Worm (Caenorhabditis elegans) whole organism, young adult: Measurements from ENCODE around the gene got-2.2.

Source experiments
- B0019.2 ChIP-seq: fragments of 200-800 bp; sonication (Bioruptor generic); conservative IDR thresholded peaks from 2 replicates; pipeline ENCODE4 v1.3.6; 2022; ENCODE audit warnings: missing genetic modification reagents, missing genetic modification characterization, missing compliant biosample characterization
- B0336.3 ChIP-seq: fragments of 200-800 bp; sonication (Bioruptor generic); IDR thresholded peaks from 2 replicates; pipeline ENCODE4 v1.3.6; 2022; ENCODE audit warnings: missing genetic modification characterization, missing compliant biosample characterization
- C06A6.2 ChIP-seq: fragments of 200-800 bp; sonication (Bioruptor generic); conservative IDR thresholded peaks from 2 replicates; pipeline ENCODE4 v1.3.6; 2022; ENCODE audit warnings: missing genetic modification characterization, missing compliant biosample characterization
- C17E4.6 ChIP-seq: fragments of 200-800 bp; sonication (Bioruptor generic); IDR thresholded peaks from 2 replicates; pipeline ENCODE4 v1.3.6; 2022; ENCODE audit warnings: missing genetic modification reagents, missing genetic modification characterization, missing compliant biosample characterization
- F23B12.7 ChIP-seq: sonication (generic microtip); optimal IDR thresholded peaks from 2 replicates; lab custom pipeline; 2017; ENCODE audit warnings: missing genetic modification characterization, mild to moderate bottlenecking, missing compliant biosample characterization, antibody characterized with exemption, moderate library complexity; ENCODE audit not compliant: insufficient read depth
- F37B4.10 ChIP-seq: fragments of 200-800 bp; sonication (Bioruptor generic); IDR thresholded peaks from 2 replicates; pipeline ENCODE4 v1.3.6; 2022; ENCODE audit warnings: missing genetic modification characterization, missing compliant biosample characterization
- F57C9.4 ChIP-seq: sonication (generic microtip); optimal IDR thresholded peaks from 2 replicates; lab custom pipeline; 2017; ENCODE audit warnings: mild to moderate bottlenecking, missing genetic modification characterization, missing compliant biosample characterization
- Y53F4B.3 ChIP-seq: fragments of 200-800 bp; sonication (Bioruptor generic); IDR thresholded peaks from 2 replicates; pipeline ENCODE4 v1.3.6; 2022; ENCODE audit warnings: missing genetic modification reagents, missing genetic modification characterization, missing compliant biosample characterization
- Y53G8AR.9 ChIP-seq: fragments of 200-800 bp; sonication (Bioruptor generic); conservative IDR thresholded peaks from 2 replicates; pipeline ENCODE4 v1.3.6; 2022; ENCODE audit warnings: missing genetic modification reagents, missing genetic modification characterization, missing compliant biosample characterization
- Y56A3A.18 ChIP-seq: fragments of 200-800 bp; sonication (Bioruptor generic); IDR thresholded peaks from 2 replicates; pipeline ENCODE4 v1.3.6; 2022; ENCODE audit warnings: missing genetic modification reagents, missing genetic modification characterization, missing compliant biosample characterization
- Y67H2A.10 ChIP-seq: fragments of 200-800 bp; sonication (Bioruptor generic); conservative IDR thresholded peaks from 2 replicates; pipeline ENCODE4 v1.3.6; 2022; ENCODE audit warnings: missing genetic modification reagents, missing genetic modification characterization, missing compliant biosample characterization
- ZK185.1 ChIP-seq: sonication (generic microtip); optimal IDR thresholded peaks from 2 replicates; lab custom pipeline; 2016; ENCODE audit warnings: mild to moderate bottlenecking, missing genetic modification characterization, missing compliant biosample characterization; ENCODE audit not compliant: poor library complexity, severe bottlenecking
- ama-1 ChIP-seq, 3 experiments: fragments of 150-350 bp in 1 of 3; sonication (generic microtip) in 2 of 3; optimal IDR thresholded peaks; 2 replicates each; lab custom pipeline; 2014 to 2018; ENCODE audit warnings: missing biosample characterization in 2 of 3, missing genetic modification characterization in 2 of 3, missing genetic modification reagents in 2 of 3
- athp-1 ChIP-seq: sonication (generic microtip); optimal IDR thresholded peaks from 2 replicates; lab custom pipeline; 2017; ENCODE audit warnings: mild to moderate bottlenecking, missing genetic modification characterization, missing compliant biosample characterization
- attf-5 ChIP-seq: fragments of 200-800 bp; sonication (Bioruptor generic); optimal IDR thresholded peaks from 2 replicates; lab custom pipeline; 2018; ENCODE audit warnings: mild to moderate bottlenecking, missing genetic modification characterization, missing compliant biosample characterization
- bed-1 ChIP-seq: fragments of 200-800 bp; sonication (Bioruptor generic); IDR thresholded peaks from 2 replicates; pipeline ENCODE4 v1.3.6; 2022; ENCODE audit warnings: missing genetic modification reagents, missing genetic modification characterization, missing compliant biosample characterization
- cebp-1 ChIP-seq, 2 experiments: fragments of 200-800 bp in 1 of 2; sonication (Bioruptor generic) in 1 of 2; sonication (generic microtip) in 1 of 2; IDR thresholded peaks in 1 of 2; optimal IDR thresholded peaks in 1 of 2; 2 replicates each; pipeline versions ENCODE4 v1.3.6 to Lab custom; 2017 to 2022; ENCODE audit warnings: missing compliant biosample characterization in 2 of 2, missing genetic modification characterization in 2 of 2, mild to moderate bottlenecking in 1 of 2, missing genetic modification reagents in 1 of 2, moderate library complexity in 1 of 2
- ceh-100 ChIP-seq: fragments of 200-800 bp; sonication (Bioruptor generic); IDR thresholded peaks from 2 replicates; pipeline ENCODE4 v1.3.6; 2022; ENCODE audit warnings: missing genetic modification reagents, missing genetic modification characterization, missing compliant biosample characterization
- ceh-40 ChIP-seq: fragments of 200-800 bp; sonication (Bioruptor generic); IDR thresholded peaks from 2 replicates; pipeline ENCODE4 v1.3.6; 2022; ENCODE audit warnings: missing genetic modification characterization, missing compliant biosample characterization
- ceh-91 ChIP-seq: fragments of 200-800 bp; sonication (Bioruptor generic); IDR thresholded peaks from 2 replicates; pipeline ENCODE4 v1.3.6; 2022; ENCODE audit warnings: missing genetic modification reagents, missing genetic modification characterization, missing compliant biosample characterization
- chd-7 ChIP-seq: sonication (generic microtip); optimal IDR thresholded peaks from 2 replicates; lab custom pipeline; 2016; ENCODE audit warnings: mild to moderate bottlenecking, missing genetic modification characterization, moderate library complexity, missing compliant biosample characterization
- dpl-1 ChIP-seq: fragments of 150-350 bp; optimal IDR thresholded peaks from 2 replicates; lab custom pipeline; 2014; ENCODE audit warnings: missing biosample characterization, missing genetic modification reagents, missing genetic modification characterization
- egl-44 ChIP-seq: fragments of 200-800 bp; sonication (Bioruptor generic); IDR thresholded peaks from 2 replicates; pipeline ENCODE4 v1.3.6; 2022; ENCODE audit warnings: missing genetic modification reagents, missing genetic modification characterization, missing compliant biosample characterization
- gei-17 ChIP-seq: fragments of 200-800 bp; sonication (Bioruptor generic); optimal IDR thresholded peaks from 2 replicates; lab custom pipeline; 2018; ENCODE audit warnings: mild to moderate bottlenecking, missing genetic modification characterization, missing compliant biosample characterization
- hlh-26 ChIP-seq: fragments of 200-800 bp; sonication (Bioruptor generic); conservative IDR thresholded peaks from 2 replicates; pipeline ENCODE4 v1.3.6; 2022; ENCODE audit warnings: missing genetic modification reagents, missing genetic modification characterization, missing compliant biosample characterization
- hrde-1 ChIP-seq: sonication (generic microtip); optimal IDR thresholded peaks from 2 replicates; lab custom pipeline; 2016; ENCODE audit warnings: missing genetic modification characterization, mild to moderate bottlenecking, missing compliant biosample characterization, moderate library complexity, missing genotype, missing genetic modification reagents, borderline replicate concordance
- hsf-1 ChIP-seq: fragments of 200-800 bp; sonication (Bioruptor generic); IDR thresholded peaks from 2 replicates; pipeline ENCODE4 v1.3.6; 2022; ENCODE audit warnings: missing genetic modification reagents, missing genetic modification characterization, missing compliant biosample characterization
- let-607 ChIP-seq, 2 experiments: fragments of 200-800 bp in 1 of 2; sonication (Bioruptor generic) in 1 of 2; sonication (generic microtip) in 1 of 2; optimal IDR thresholded peaks; 2 replicates each; lab custom pipeline; 2016 to 2018; ENCODE audit warnings: mild to moderate bottlenecking in 2 of 2, missing compliant biosample characterization in 2 of 2, missing genetic modification characterization in 2 of 2, moderate library complexity in 2 of 2, missing genotype in 1 of 2
- madf-3 ChIP-seq: fragments of 200-800 bp; sonication (Bioruptor generic); IDR thresholded peaks from 2 replicates; pipeline ENCODE4 v1.3.6; 2022; ENCODE audit warnings: missing genetic modification reagents, missing genetic modification characterization, missing compliant biosample characterization
- madf-8 ChIP-seq: fragments of 200-800 bp; sonication (Bioruptor generic); conservative IDR thresholded peaks from 2 replicates; pipeline ENCODE4 v1.3.6; 2022; ENCODE audit warnings: missing genetic modification reagents, missing genetic modification characterization, missing compliant biosample characterization
- mxl-1 ChIP-seq: sonication (generic microtip); optimal IDR thresholded peaks from 2 replicates; lab custom pipeline; 2016; ENCODE audit warnings: missing genetic modification characterization, missing compliant biosample characterization
- nfya-2 ChIP-seq: fragments of 200-800 bp; sonication (Bioruptor generic); IDR thresholded peaks from 2 replicates; pipeline ENCODE4 v1.3.6; 2022; ENCODE audit warnings: missing genetic modification reagents, missing genetic modification characterization, missing compliant biosample characterization
- nhr-120 ChIP-seq: fragments of 200-800 bp; sonication (Bioruptor generic); IDR thresholded peaks from 2 replicates; pipeline ENCODE4 v1.3.6; 2022; ENCODE audit warnings: missing genetic modification characterization, missing compliant biosample characterization
- nhr-179 ChIP-seq: sonication (generic microtip); optimal IDR thresholded peaks from 2 replicates; lab custom pipeline; 2016; ENCODE audit warnings: mild to moderate bottlenecking, missing genetic modification characterization, missing compliant biosample characterization
- nhr-27 ChIP-seq: fragments of 200-800 bp; sonication (Bioruptor generic); optimal IDR thresholded peaks from 2 replicates; lab custom pipeline; 2018; ENCODE audit warnings: mild to moderate bottlenecking, missing genetic modification characterization, moderate library complexity, missing compliant biosample characterization
- rpc-1 ChIP-seq, 2 experiments: fragments of 150-350 bp in 1 of 2; sonication (generic microtip) in 1 of 2; optimal IDR thresholded peaks; 2 replicates each; lab custom pipeline; 2014 to 2018; ENCODE audit warnings: missing biosample characterization in 1 of 2, missing genetic modification characterization in 1 of 2, missing genetic modification reagents in 1 of 2, missing genotype in 1 of 2
- sea-2 ChIP-seq: fragments of 200-800 bp; sonication (Bioruptor generic); IDR thresholded peaks from 2 replicates; pipeline ENCODE4 v1.3.6; 2022; ENCODE audit warnings: missing genetic modification characterization, missing compliant biosample characterization
- tbp1 ChIP-seq: fragments of 200-800 bp; sonication (Bioruptor generic); optimal IDR thresholded peaks from 2 replicates; lab custom pipeline; 2018; ENCODE audit warnings: mild to moderate bottlenecking, missing genetic modification characterization, missing compliant biosample characterization
- ztf-18 ChIP-seq: sonication (generic microtip); optimal IDR thresholded peaks from 2 replicates; lab custom pipeline; 2016; ENCODE audit warnings: missing genotype, mild to moderate bottlenecking, missing genetic modification characterization, missing compliant biosample characterization

Gene got-2.2

DNA sequence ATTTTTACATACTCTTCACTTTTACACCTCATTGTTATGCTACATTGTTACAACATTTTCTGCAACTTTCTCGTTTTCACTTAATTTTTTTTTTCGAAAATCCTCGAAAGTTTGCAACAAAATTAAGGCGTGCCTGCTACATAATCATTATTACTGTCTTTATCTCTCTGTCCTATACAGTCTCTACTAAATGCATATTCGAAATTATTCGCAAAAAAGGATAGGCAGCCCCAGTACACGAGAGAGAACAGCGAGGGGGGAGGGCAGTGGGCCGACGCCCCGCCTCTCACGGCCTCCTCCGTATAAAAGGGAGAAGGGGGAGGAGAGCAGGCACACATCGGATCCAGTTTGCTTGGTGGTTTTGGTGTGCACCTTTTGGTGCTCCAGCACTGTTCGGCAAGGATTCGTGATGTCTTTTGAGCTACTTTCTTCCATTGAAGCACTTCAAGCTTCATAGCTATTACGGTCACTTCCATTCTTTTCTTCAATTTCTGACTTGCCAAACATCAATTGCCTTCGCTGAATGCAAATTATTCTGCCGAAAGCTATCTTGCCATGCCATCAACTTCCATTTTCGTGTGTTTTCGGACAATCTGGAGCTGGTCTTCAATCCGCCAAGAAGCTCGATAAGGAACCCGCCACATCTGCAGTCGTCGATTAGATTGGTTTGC is 11.3 kb downstream of the got-2.2 start (continued):
- TF ChIP-seq Y53F4B.3 (GFP tag; lab: Robert Waterston, UW) (no peak), tbp1 (GFP tag; lab: Kevin White, UChicago) (peak; percentile 53), F57C9.4 (tag; lab: Kevin White, UChicago) (peak; percentile 26), hlh-26 (no peak), gei-17 (GFP tag; lab: Kevin White, UChicago) (peak; percentile 66), C06A6.2 (GFP tag; lab: Robert Waterston, UW) (0 out of 2 replicates have a peak, but pooled peaks have one; percentile 11), Y56A3A.18 (GFP tag; lab: Robert Waterston, UW) (0 out of 2 replicates have a peak, but pooled peaks have one; percentile 41), Y53G8AR.9 (0 out of 2 replicates have a peak, but pooled peaks have one; percentile 52), ceh-100 (GFP tag; lab: Robert Waterston, UW) (no peak), let-607 (tag; optimal IDR thresholded peaks at IDR 0.05; lab: Kevin White, UChicago) (peak; percentile 1 to 22), F23B12.7 (tag; lab: Kevin White, UChicago) (no peak), attf-5 (peak; percentile 17)
- TF ChIP-seq, all 124 proteins: peak for 33

DNA sequence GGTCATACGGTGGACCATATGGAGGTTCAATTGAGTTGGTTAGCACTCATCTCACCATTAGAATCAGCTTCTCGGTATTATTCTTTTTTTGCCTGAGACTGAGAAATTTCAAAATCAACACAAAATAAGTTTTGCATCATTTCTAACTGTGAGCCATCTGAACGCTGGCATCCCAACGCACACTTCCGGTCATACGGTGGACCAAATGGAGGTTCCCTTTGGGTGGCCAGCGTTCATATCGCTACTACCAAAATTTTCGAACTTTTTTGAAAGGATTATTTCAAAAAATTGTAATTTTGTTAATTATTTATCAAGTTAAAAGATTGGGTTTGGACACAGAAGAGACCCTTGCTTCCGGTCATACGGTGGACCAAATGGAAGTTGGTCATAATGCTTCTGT is 12.0 kb downstream of the got-2.2 start:
- TF ChIP-seq ama-1 (optimal IDR thresholded peaks at IDR 0.05; lab: Kevin White, UChicago): peak; percentile 30
- no peak for TF ChIP-seq ama-1 (GFP tag; optimal IDR thresholded peaks at IDR 0.05; lab: Kevin White, UChicago)
- TF ChIP-seq ceh-91 (GFP tag; lab: Robert Waterston, UW): no peak
- no peak for TF ChIP-seq bed-1
- no peak for TF ChIP-seq rpc-1 (optimal IDR thresholded peaks at IDR 0.05; lab: Kevin White, UChicago)
- TF ChIP-seq rpc-1 (tag; optimal IDR thresholded peaks at IDR 0.05; lab: Kevin White, UChicago): no peak
- no peak for TF ChIP-seq nhr-179
- TF ChIP-seq C17E4.6 (GFP tag; lab: Robert Waterston, UW): no peak
- TF ChIP-seq dpl-1 (GFP tag; lab: Kevin White, UChicago): no peak
- TF ChIP-seq sea-2 (GFP tag; lab: Robert Waterston, UW): no peak
- no peak for TF ChIP-seq nhr-27 (tag; lab: Kevin White, UChicago)

DNA sequence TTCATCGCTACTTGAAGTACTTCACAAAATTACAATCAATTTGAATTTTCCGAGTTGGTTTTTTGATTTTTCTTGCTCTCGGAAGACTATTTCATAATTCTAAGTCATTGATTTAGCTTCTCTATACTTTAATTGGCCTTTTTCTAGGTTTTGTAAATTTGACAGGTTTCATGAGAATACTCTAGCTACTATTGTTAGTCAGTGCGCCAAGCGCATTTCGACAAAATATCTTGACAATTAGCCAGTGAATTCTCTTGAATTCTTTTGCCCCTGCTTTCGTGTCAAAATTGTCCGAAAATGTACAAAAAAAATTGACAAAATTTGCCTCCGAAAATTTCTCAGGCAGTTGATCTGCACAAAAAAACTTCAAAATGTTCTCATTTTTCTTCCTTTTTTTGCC is 12.4 kb downstream of the got-2.2 start:
- TF ChIP-seq nhr-120 (GFP tag; lab: Robert Waterston, UW) (no peak), egl-44 (no peak), B0336.3 (no peak), ZK185.1 (tag; lab: Kevin White, UChicago) (peak; percentile 61), ama-1 (optimal IDR thresholded peaks at IDR 0.05; lab: Kevin White, UChicago) (peak; percentile 67), ama-1 (GFP tag; optimal IDR thresholded peaks at IDR 0.05; lab: Kevin White, UChicago) (no peak), hsf-1 (GFP tag; lab: Robert Waterston, UW) (no peak), hrde-1 (tag; lab: Kevin White, UChicago) (no peak), C06A6.2 (GFP tag; lab: Robert Waterston, UW) (peak; percentile 41; the same call in 1 of the 2 replicates), mxl-1 (tag; lab: Kevin White, UChicago) (no peak), chd-7 (tag; lab: Kevin White, UChicago) (no peak), madf-8 (GFP tag; lab: Robert Waterston, UW) (no peak), athp-1 (no peak), ztf-18 (tag; lab: Kevin White, UChicago) (no peak), nfya-2 (no peak), ceh-40 (no peak), madf-3 (GFP tag; lab: Robert Waterston, UW) (no peak), cebp-1 (GFP tag; IDR thresholded peaks at IDR 0.05; lab: Robert Waterston, UW) (no peak), cebp-1 (tag; optimal IDR thresholded peaks at IDR 0.05; lab: Kevin White, UChicago) (peak; percentile 2), Y67H2A.10 (GFP tag; lab: Robert Waterston, UW) (no peak), sea-2 (GFP tag; lab: Robert Waterston, UW) (no peak), B0019.2 (GFP tag; lab: Robert Waterston, UW) (no peak), F37B4.10 (GFP tag; lab: Robert Waterston, UW) (no peak)
